Worm (Caenorhabditis elegans): ENCODE measurements around the gene F41C3.8.
A peak's percentile ranks its signal among the peaks of the same experiment; 100 is the strongest.

F41C3.8 gene

DNA sequence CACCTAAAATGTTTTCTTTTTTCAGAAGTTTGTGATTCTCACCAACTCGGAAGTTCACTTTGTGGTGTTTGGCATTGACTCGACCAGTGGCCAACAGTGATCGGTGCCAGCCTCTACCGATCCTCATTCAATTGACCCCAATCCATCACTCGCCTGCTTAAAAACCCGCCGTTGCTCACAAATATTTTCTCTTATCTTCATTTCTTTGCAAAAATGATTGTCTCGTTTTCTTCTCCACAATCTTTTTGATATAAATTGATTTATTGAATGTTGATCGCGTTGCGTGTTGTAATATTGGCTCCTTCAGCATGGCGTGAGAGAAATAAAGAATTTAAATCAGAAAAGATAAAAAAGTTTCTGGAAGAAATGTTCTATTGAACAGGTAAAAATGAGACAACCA lies 20.7 kb downstream of the F41C3.8 start (continued):
- TF ChIP-seq ceh-90 (tag; optimal IDR thresholded peaks at IDR 0.05), result no peak
- no peak for TF ChIP-seq lin-39 (tag; optimal IDR thresholded peaks at IDR 0.05)
- TF ChIP-seq zag-1 (tag; optimal IDR thresholded peaks at IDR 0.05), result no peak
- no peak for TF ChIP-seq Y116A8C.19 (tag; optimal IDR thresholded peaks at IDR 0.05; ENCODE audit: borderline replicate concordance)
- TF ChIP-seq nhr-85 (tag), result no peak
- peak; percentile 38 for TF ChIP-seq rnt-1 (tag; optimal IDR thresholded peaks at IDR 0.05)
- peak; percentile 19 to 20 for TF ChIP-seq lsy-2 (tag; optimal IDR thresholded peaks at IDR 0.05)
- no peak for TF ChIP-seq nhr-47 (tag; optimal IDR thresholded peaks at IDR 0.05)
- TF ChIP-seq ama-1 (optimal IDR thresholded peaks at IDR 0.05), result no peak
- no peak for TF ChIP-seq mab-9 (GFP tag; IDR thresholded peaks at IDR 0.05)

DNA sequence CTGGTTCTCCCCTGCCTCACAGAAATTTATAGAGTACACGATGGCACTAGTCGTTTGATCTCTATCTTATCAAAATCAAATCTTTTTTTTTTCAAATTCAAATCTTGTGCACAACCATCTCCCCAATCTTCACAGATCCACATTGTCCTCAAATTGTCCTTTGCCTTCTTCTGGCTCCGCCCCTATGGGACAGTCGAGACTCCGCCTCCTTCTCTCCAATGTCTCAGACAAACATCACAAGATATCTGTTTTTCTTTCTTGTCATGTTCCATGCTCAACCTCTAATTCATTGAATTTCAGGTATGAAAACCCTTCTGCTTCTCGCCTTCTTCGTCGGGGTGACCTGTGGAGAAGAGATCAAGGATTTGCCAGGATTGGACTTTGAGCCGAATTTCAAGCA lies 21.5 kb downstream of the F41C3.8 start, which contains the start of gene ctsa-1.1:
ctsa-1.1 (plus strand) TSS at position 301 of the 400 bp plus-strand sequence.
- TF ChIP-seq fkh-10 (GFP tag; optimal IDR thresholded peaks at IDR 0.05) (no peak), rnt-1 (tag; optimal IDR thresholded peaks at IDR 0.05) (peak; percentile 8)

DNA sequence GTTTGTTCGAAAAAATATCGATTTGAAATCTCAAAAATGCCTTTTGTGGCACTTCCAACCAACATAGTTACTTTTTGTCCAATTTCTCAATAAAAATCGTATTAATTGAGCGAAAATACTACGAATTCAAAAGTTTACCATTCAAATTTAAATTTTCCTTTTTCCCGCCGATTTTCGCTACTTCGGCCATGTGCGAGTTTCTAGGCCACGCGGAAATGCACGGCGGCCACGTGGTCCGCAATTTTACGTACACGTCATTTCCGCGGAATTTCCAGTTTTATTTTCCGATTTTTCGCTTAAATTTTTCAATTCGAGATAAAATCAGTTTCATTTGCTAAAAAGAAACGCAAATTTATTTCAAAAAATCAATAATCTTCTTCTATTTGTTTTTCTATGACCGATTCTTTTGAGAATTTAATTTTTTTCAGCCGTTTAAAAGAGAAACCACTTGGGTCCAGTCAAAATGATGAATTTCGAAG lies 24.2 kb downstream of the F41C3.8 start, which contains the start of gene eas-1:
eas-1 (plus strand) TSS at position 429 of the 479 bp plus-strand sequence.
- TF ChIP-seq pqm-1 (tag; optimal IDR thresholded peaks at IDR 0.05) (no peak), unc-98 (GFP tag; IDR thresholded peaks at IDR 0.05) (peak; percentile 85), tlp-1 (tag; optimal IDR thresholded peaks at IDR 0.05) (no peak), C16A3.4 (tag; optimal IDR thresholded peaks at IDR 0.05) (peak; percentile 71), egl-13 (tag; optimal IDR thresholded peaks at IDR 0.05) (peak; percentile 84), nhr-47 (tag; optimal IDR thresholded peaks at IDR 0.05) (peak; percentile 92), unc-30 (tag; optimal IDR thresholded peaks at IDR 0.05) (no peak), grh-1 (GFP tag; IDR thresholded peaks at IDR 0.05) (peak; percentile 61), xbp-1 (tag; optimal IDR thresholded peaks at IDR 0.05) (peak; percentile 97), F16B12.6 (tag; optimal IDR thresholded peaks at IDR 0.05) (peak; percentile 81), unc-62 (GFP tag; optimal IDR thresholded peaks at IDR 0.05) (no peak), lin-15B (tag; optimal IDR thresholded peaks at IDR 0.05) (peak; percentile 55), nhr-77 (tag; optimal IDR thresholded peaks at IDR 0.05) (no peak), lin-13 (GFP tag; optimal IDR thresholded peaks at IDR 0.05) (peak; percentile 37), ztf-4 (tag; optimal IDR thresholded peaks at IDR 0.05) (no peak), nhr-71 (tag; optimal IDR thresholded peaks at IDR 0.05) (peak; percentile 91), unc-130 (tag; optimal IDR thresholded peaks at IDR 0.05) (peak; percentile 18), nhr-85 (tag) (peak; percentile 88), snu-23 (GFP tag; optimal IDR thresholded peaks at IDR 0.05) (peak; percentile 86), aha-1 (tag; optimal IDR thresholded peaks at IDR 0.05) (no peak), nhr-12 (tag; optimal IDR thresholded peaks at IDR 0.05) (no peak), dsc-1 (tag; optimal IDR thresholded peaks at IDR 0.05) (peak; percentile 86), fos-1 (tag; optimal IDR thresholded peaks at IDR 0.05) (peak; percentile 52), nhr-11 (tag; optimal IDR thresholded peaks at IDR 0.05) (no peak), fkh-8 (tag; optimal IDR thresholded peaks at IDR 0.05) (peak; percentile 82), swsn-7 (tag; optimal IDR thresholded peaks at IDR 0.05) (peak; percentile 79), ets-5 (GFP tag; IDR thresholded peaks at IDR 0.05) (no peak), zip-4 (GFP tag; optimal IDR thresholded peaks at IDR 0.05) (peak; percentile 10), C04F5.9 (tag; optimal IDR thresholded peaks at IDR 0.05) (peak; percentile 78), unc-86 (tag; optimal IDR thresholded peaks at IDR 0.05) (peak; percentile 75), ztf-11 (tag; optimal IDR thresholded peaks at IDR 0.05) (peak in 1 of 2 experiments; percentile 88), nhr-28 (tag; optimal IDR thresholded peaks at IDR 0.05) (no peak), mep-1 (tag; optimal IDR thresholded peaks at IDR 0.05) (peak; percentile 82), pax-3 (tag; optimal IDR thresholded peaks at IDR 0.05) (peak; percentile 87), blmp-1 (tag; optimal IDR thresholded peaks at IDR 0.05) (peak; percentile 73), lin-39 (tag; optimal IDR thresholded peaks at IDR 0.05) (peak; percentile 35), alr-1 (tag; optimal IDR thresholded peaks at IDR 0.05; ENCODE audit: borderline replicate concordance) (no peak), elt-2 (tag; optimal IDR thresholded peaks at IDR 0.05) (peak; percentile 91), fkh-10 (GFP tag; optimal IDR thresholded peaks at IDR 0.05) (peak; percentile 25), pag-3 (tag; optimal IDR thresholded peaks at IDR 0.05; ENCODE audit: borderline replicate concordance, insufficient read depth) (no peak), mdl-1 (tag; optimal IDR thresholded peaks at IDR 0.05) (peak; percentile 20 to 88), nhr-19 (GFP tag; conservative IDR thresholded peaks at IDR 0.05) (peak; percentile 82), ceh-8 (GFP tag; optimal IDR thresholded peaks at IDR 0.05) (peak; percentile 63)
